Worm (Caenorhabditis elegans): ENCODE results near the gene srh-130.

Gene srh-130

ce11 chrV:5164682-5165081 is 13.7 kb downstream of the srh-130 start, which contains the start of gene abu-7:
Gene abu-7, minus strand, starts transcription at chrV:5164782.
- no peak for TF ChIP-seq hif-1 (tag; optimal IDR thresholded peaks at IDR 0.05)
- no peak for TF ChIP-seq lin-13 (GFP tag; optimal IDR thresholded peaks at IDR 0.05)
- TF ChIP-seq ceh-28 (tag; optimal IDR thresholded peaks at IDR 0.05): no peak
- no peak for TF ChIP-seq daf-19 (GFP tag; conservative IDR thresholded peaks at IDR 0.05)
- no peak for TF ChIP-seq egl-43 (GFP tag; IDR thresholded peaks at IDR 0.05)
- TF ChIP-seq zfp-3 (GFP tag; conservative IDR thresholded peaks at IDR 0.05): no peak
- no peak for TF ChIP-seq ZK546.5 (tag; optimal IDR thresholded peaks at IDR 0.05)
- TF ChIP-seq zag-1 (tag; optimal IDR thresholded peaks at IDR 0.05): no peak
- no peak for TF ChIP-seq lin-38 (GFP tag; IDR thresholded peaks at IDR 0.05)
- TF ChIP-seq mxl-3 (GFP tag; optimal IDR thresholded peaks at IDR 0.05): no peak
- no peak for TF ChIP-seq mdt-29 (GFP tag; IDR thresholded peaks at IDR 0.05)
- no peak for TF ChIP-seq unc-39 (tag; optimal IDR thresholded peaks at IDR 0.05)
- no peak for TF ChIP-seq nhr-76 (tag; optimal IDR thresholded peaks at IDR 0.05)
- no peak for TF ChIP-seq sdz-12 (GFP tag; optimal IDR thresholded peaks at IDR 0.05)
- no peak for TF ChIP-seq T26A8.4 (GFP tag; IDR thresholded peaks at IDR 0.05)
- no peak for TF ChIP-seq madf-5 (GFP tag; IDR thresholded peaks at IDR 0.05)
- no peak for TF ChIP-seq mxl-2 (GFP tag; conservative IDR thresholded peaks at IDR 0.05)

- no peak for TF ChIP-seq egl-43 (GFP tag; IDR thresholded peaks at IDR 0.05)
- no peak for TF ChIP-seq ZK546.5 (tag; optimal IDR thresholded peaks at IDR 0.05)
- no peak for TF ChIP-seq dmd-6 (GFP tag; IDR thresholded peaks at IDR 0.05)
- no peak for TF ChIP-seq nhr-42 (GFP tag; IDR thresholded peaks at IDR 0.05)
- no peak for TF ChIP-seq D1046.2 (GFP tag; IDR thresholded peaks at IDR 0.05)
- no peak for TF ChIP-seq jun-1 (tag; optimal IDR thresholded peaks at IDR 0.05)
- TF ChIP-seq unc-62 (GFP tag; optimal IDR thresholded peaks at IDR 0.05 in 1 of 2): peak in 1 of 2 experiments; percentile 35
- TF ChIP-seq unc-62 (tag; optimal IDR thresholded peaks at IDR 0.05): no peak
- peak; percentile 40 for TF ChIP-seq aha-1 (tag)
These were observed 14.4 kb downstream of the srh-130 start, which contains the start of gene srw-140 for ce11 chrV:5165426-5165825. Gene srw-140, plus strand, starts transcription at chrV:5165726.

ce11 chrV:5169586-5169985 is 18.6 kb downstream of the srh-130 start, which contains the start of gene srt-64:
Gene srt-64, minus strand, starts transcription at chrV:5169686.
- TF ChIP-seq unc-62 (GFP tag; optimal IDR thresholded peaks at IDR 0.05 in 1 of 2) (peak in 1 of 2 experiments; percentile 25), unc-62 (tag; optimal IDR thresholded peaks at IDR 0.05) (no peak), ceh-20 (GFP tag; IDR thresholded peaks at IDR 0.05) (no peak)

- no peak for TF ChIP-seq nhr-237 (tag; optimal IDR thresholded peaks at IDR 0.05)
- no peak for TF ChIP-seq R02D3.7 (tag; optimal IDR thresholded peaks at IDR 0.05)
- no peak for TF ChIP-seq unc-39 (tag; optimal IDR thresholded peaks at IDR 0.05)
- no peak for TF ChIP-seq mxl-2 (GFP tag; conservative IDR thresholded peaks at IDR 0.05)
- TF ChIP-seq attf-4 (tag; optimal IDR thresholded peaks at IDR 0.05): no peak
- no peak for TF ChIP-seq nhr-42 (GFP tag; IDR thresholded peaks at IDR 0.05)
- no peak for TF ChIP-seq fkh-10 (GFP tag; optimal IDR thresholded peaks at IDR 0.05)
- TF ChIP-seq ceh-32 (tag; optimal IDR thresholded peaks at IDR 0.05; ENCODE audit: poor library complexity): no peak
- TF ChIP-seq saeg-2 (GFP tag; IDR thresholded peaks at IDR 0.05): no peak
- no peak for TF ChIP-seq madf-5 (GFP tag; IDR thresholded peaks at IDR 0.05)
- no peak for TF ChIP-seq ZK337.2 (GFP tag; IDR thresholded peaks at IDR 0.05)
- TF ChIP-seq F26F4.8 (GFP tag; conservative IDR thresholded peaks at IDR 0.05): no peak
- TF ChIP-seq ceh-82 (tag; optimal IDR thresholded peaks at IDR 0.05): no peak
- TF ChIP-seq unc-62 (GFP tag; optimal IDR thresholded peaks at IDR 0.05 in 1 of 2): no peak
- no peak for TF ChIP-seq unc-62 (tag; optimal IDR thresholded peaks at IDR 0.05)
- TF ChIP-seq aha-1 (tag): no peak
- TF ChIP-seq ceh-20 (GFP tag; IDR thresholded peaks at IDR 0.05): no peak
- TF ChIP-seq spr-1 (tag; optimal IDR thresholded peaks at IDR 0.05): no peak
- TF ChIP-seq nhr-77 (tag; optimal IDR thresholded peaks at IDR 0.05): no peak
These were observed 21.9 kb downstream of the srh-130 start, which contains the start of gene srt-65 for ce11 chrV:5172833-5173232. Gene srt-65, minus strand, starts transcription at chrV:5172933.
